Worm (Caenorhabditis elegans) whole organism, young adult: ENCODE results near the gene C55A6.11.

ENCODE experiments used
- B0019.2 ChIP-seq: fragments of 200-800 bp; sonication (Bioruptor generic); conservative IDR thresholded peaks from 2 replicates; pipeline ENCODE4 v1.3.6; 2022; ENCODE audit warnings: missing genetic modification reagents, missing genetic modification characterization, missing compliant biosample characterization
- B0336.3 ChIP-seq: fragments of 200-800 bp; sonication (Bioruptor generic); IDR thresholded peaks from 2 replicates; pipeline ENCODE4 v1.3.6; 2022; ENCODE audit warnings: missing genetic modification characterization, missing compliant biosample characterization
- C17E4.6 ChIP-seq: fragments of 200-800 bp; sonication (Bioruptor generic); IDR thresholded peaks from 2 replicates; pipeline ENCODE4 v1.3.6; 2022; ENCODE audit warnings: missing genetic modification reagents, missing genetic modification characterization, missing compliant biosample characterization
- F39B2.1 ChIP-seq: fragments of 200-800 bp; sonication (Bioruptor generic); IDR thresholded peaks from 2 replicates; pipeline ENCODE4 v1.3.6; 2022; ENCODE audit warnings: missing genetic modification reagents, missing genetic modification characterization, missing compliant biosample characterization
- F57A8.1 ChIP-seq: fragments of 200-800 bp; sonication (Bioruptor generic); optimal IDR thresholded peaks from 2 replicates; lab custom pipeline; 2018; ENCODE audit warnings: mild to moderate bottlenecking, missing genetic modification characterization, moderate library complexity, missing compliant biosample characterization
- K12H6.12 ChIP-seq: fragments of 200-800 bp; sonication (Bioruptor generic); optimal IDR thresholded peaks from 2 replicates; lab custom pipeline; 2018; ENCODE audit warnings: mild to moderate bottlenecking, missing genetic modification characterization, missing compliant biosample characterization
- Y53G8AR.9 ChIP-seq: fragments of 200-800 bp; sonication (Bioruptor generic); conservative IDR thresholded peaks from 2 replicates; pipeline ENCODE4 v1.3.6; 2022; ENCODE audit warnings: missing genetic modification reagents, missing genetic modification characterization, missing compliant biosample characterization
- Y56A3A.18 ChIP-seq: fragments of 200-800 bp; sonication (Bioruptor generic); IDR thresholded peaks from 2 replicates; pipeline ENCODE4 v1.3.6; 2022; ENCODE audit warnings: missing genetic modification reagents, missing genetic modification characterization, missing compliant biosample characterization
- Y67H2A.10 ChIP-seq: fragments of 200-800 bp; sonication (Bioruptor generic); conservative IDR thresholded peaks from 2 replicates; pipeline ENCODE4 v1.3.6; 2022; ENCODE audit warnings: missing genetic modification reagents, missing genetic modification characterization, missing compliant biosample characterization
- Y79H2A.3 ChIP-seq: fragments of 200-800 bp; sonication (Bioruptor generic); conservative IDR thresholded peaks from 2 replicates; pipeline ENCODE4 v1.3.6; 2022; ENCODE audit warnings: missing genetic modification reagents, missing genetic modification characterization, missing compliant biosample characterization
- ZK185.1 ChIP-seq: sonication (generic microtip); optimal IDR thresholded peaks from 2 replicates; lab custom pipeline; 2016; ENCODE audit warnings: mild to moderate bottlenecking, missing genetic modification characterization, missing compliant biosample characterization; ENCODE audit not compliant: poor library complexity, severe bottlenecking
- athp-1 ChIP-seq: sonication (generic microtip); optimal IDR thresholded peaks from 2 replicates; lab custom pipeline; 2017; ENCODE audit warnings: mild to moderate bottlenecking, missing genetic modification characterization, missing compliant biosample characterization
- attf-5 ChIP-seq: fragments of 200-800 bp; sonication (Bioruptor generic); optimal IDR thresholded peaks from 2 replicates; lab custom pipeline; 2018; ENCODE audit warnings: mild to moderate bottlenecking, missing genetic modification characterization, missing compliant biosample characterization
- bed-1 ChIP-seq: fragments of 200-800 bp; sonication (Bioruptor generic); IDR thresholded peaks from 2 replicates; pipeline ENCODE4 v1.3.6; 2022; ENCODE audit warnings: missing genetic modification reagents, missing genetic modification characterization, missing compliant biosample characterization
- bed-2 ChIP-seq: fragments of 200-800 bp; sonication (Bioruptor generic); IDR thresholded peaks from 2 replicates; pipeline ENCODE4 v1.3.6; 2022; ENCODE audit warnings: missing genetic modification reagents, missing genetic modification characterization, missing compliant biosample characterization
- ccch-3 ChIP-seq: fragments of 200-800 bp; sonication (Bioruptor generic); optimal IDR thresholded peaks from 2 replicates; lab custom pipeline; 2018; ENCODE audit warnings: mild to moderate bottlenecking, missing genetic modification characterization, missing compliant biosample characterization
- dpff-1 ChIP-seq: sonication (generic microtip); optimal IDR thresholded peaks from 2 replicates; lab custom pipeline; 2017; ENCODE audit warnings: mild to moderate bottlenecking, missing genetic modification characterization, missing compliant biosample characterization
- dpl-1 ChIP-seq: fragments of 150-350 bp; optimal IDR thresholded peaks from 2 replicates; lab custom pipeline; 2014; ENCODE audit warnings: missing biosample characterization, missing genetic modification reagents, missing genetic modification characterization
- efl-1 ChIP-seq: fragments of 150-350 bp; optimal IDR thresholded peaks from 2 replicates; lab custom pipeline; 2014; ENCODE audit warnings: missing biosample characterization, missing genetic modification reagents, missing genetic modification characterization
- egl-44 ChIP-seq: fragments of 200-800 bp; sonication (Bioruptor generic); IDR thresholded peaks from 2 replicates; pipeline ENCODE4 v1.3.6; 2022; ENCODE audit warnings: missing genetic modification reagents, missing genetic modification characterization, missing compliant biosample characterization
- ekl-4 ChIP-seq: fragments of 200-800 bp; sonication (Bioruptor generic); IDR thresholded peaks from 2 replicates; pipeline ENCODE4 v1.3.6; 2022; ENCODE audit warnings: missing genetic modification reagents, missing genetic modification characterization, missing compliant biosample characterization
- hlh-26 ChIP-seq: fragments of 200-800 bp; sonication (Bioruptor generic); conservative IDR thresholded peaks from 2 replicates; pipeline ENCODE4 v1.3.6; 2022; ENCODE audit warnings: missing genetic modification reagents, missing genetic modification characterization, missing compliant biosample characterization
- hmg-20 ChIP-seq: fragments of 200-800 bp; sonication (Bioruptor generic); IDR thresholded peaks from 2 replicates; pipeline ENCODE4 v1.3.6; 2022; ENCODE audit warnings: missing genetic modification reagents, missing genetic modification characterization, missing compliant biosample characterization
- hsf-1 ChIP-seq: fragments of 200-800 bp; sonication (Bioruptor generic); IDR thresholded peaks from 2 replicates; pipeline ENCODE4 v1.3.6; 2022; ENCODE audit warnings: missing genetic modification reagents, missing genetic modification characterization, missing compliant biosample characterization
- lag-1 ChIP-seq: fragments of 200-800 bp; sonication (Bioruptor generic); IDR thresholded peaks from 2 replicates; pipeline ENCODE4 v1.3.6; 2022; ENCODE audit warnings: missing genetic modification reagents, missing genetic modification characterization, missing compliant biosample characterization
- let-526 ChIP-seq: fragments of 200-800 bp; sonication (Bioruptor generic); IDR thresholded peaks from 2 replicates; pipeline ENCODE4 v1.3.6; 2022; ENCODE audit warnings: missing genetic modification reagents, missing genetic modification characterization, missing compliant biosample characterization
- madf-3 ChIP-seq: fragments of 200-800 bp; sonication (Bioruptor generic); IDR thresholded peaks from 2 replicates; pipeline ENCODE4 v1.3.6; 2022; ENCODE audit warnings: missing genetic modification reagents, missing genetic modification characterization, missing compliant biosample characterization
- mxl-1 ChIP-seq: sonication (generic microtip); optimal IDR thresholded peaks from 2 replicates; lab custom pipeline; 2016; ENCODE audit warnings: missing genetic modification characterization, missing compliant biosample characterization
- nfyb-1 ChIP-seq: fragments of 200-800 bp; sonication (Bioruptor generic); IDR thresholded peaks from 2 replicates; pipeline ENCODE4 v1.3.6; 2022; ENCODE audit warnings: missing genetic modification reagents, missing genetic modification characterization, missing compliant biosample characterization
- nhr-90 ChIP-seq: sonication (generic microtip); optimal IDR thresholded peaks from 2 replicates; lab custom pipeline; 2016; ENCODE audit warnings: missing genotype, mild to moderate bottlenecking, missing genetic modification characterization, missing compliant biosample characterization
- rcor-1 ChIP-seq: fragments of 200-800 bp; sonication (Bioruptor generic); IDR thresholded peaks from 2 replicates; pipeline ENCODE4 v1.3.6; 2022; ENCODE audit warnings: missing genetic modification reagents, missing genetic modification characterization, missing compliant biosample characterization
- sdz-38 ChIP-seq: sonication (generic microtip); optimal IDR thresholded peaks from 2 replicates; lab custom pipeline; 2016; ENCODE audit warnings: missing genotype, missing genetic modification characterization, missing compliant biosample characterization
- snpc-1.1 ChIP-seq: sonication (generic microtip); optimal IDR thresholded peaks from 2 replicates; lab custom pipeline; 2017; ENCODE audit warnings: missing genetic modification characterization, mild to moderate bottlenecking, missing compliant biosample characterization, antibody characterized with exemption, moderate library complexity, missing genotype, missing genetic modification reagents; ENCODE audit not compliant: insufficient read depth
- snpc-4 ChIP-seq, 5 experiments: fragments of 150-350 bp in 1 of 5; sonication (generic microtip) in 4 of 5; optimal IDR thresholded peaks; 2 replicates each; lab custom pipeline; 2014 to 2018; ENCODE audit warnings: missing genetic modification characterization in 5 of 5, missing biosample characterization in 3 of 5, antibody characterized with exemption in 2 of 5, mild to moderate bottlenecking in 2 of 5, missing compliant biosample characterization in 2 of 5, missing genotype in 2 of 5, moderate library complexity in 2 of 5, missing genetic modification reagents in 1 of 5
- somi-1 ChIP-seq: fragments of 200-800 bp; sonication (Bioruptor generic); optimal IDR thresholded peaks from 2 replicates; lab custom pipeline; 2018; ENCODE audit warnings: mild to moderate bottlenecking, missing genetic modification characterization, missing compliant biosample characterization
- unc-62 ChIP-seq: fragments of 150-350 bp; optimal IDR thresholded peaks from 2 replicates; lab custom pipeline; 2014; ENCODE audit warnings: missing biosample characterization, missing genetic modification reagents, missing genetic modification characterization

C55A6.11 gene

ce11 chrV:11508773-11509172 lies 11.5 kb upstream of the C55A6.11 start, which contains the start of gene ttll-5:
ttll-5 (plus strand) TSS chrV:11509060.
- no peak for TF ChIP-seq K12H6.12 (tag; lab: Kevin White, UChicago)
- no peak for TF ChIP-seq B0336.3 (GFP tag; lab: Robert Waterston, UW)
- TF ChIP-seq B0019.2 (GFP tag; lab: Robert Waterston, UW), result no peak
- no peak for TF ChIP-seq efl-1 (GFP tag; lab: Kevin White, UChicago)
- TF ChIP-seq Y53G8AR.9, result no peak
- TF ChIP-seq unc-62 (GFP tag; lab: Kevin White, UChicago), result no peak

- TF ChIP-seq attf-5 (GFP tag; lab: Kevin White, UChicago), result no peak
- TF ChIP-seq athp-1 (tag; lab: Kevin White, UChicago), result no peak
- TF ChIP-seq hsf-1 (GFP tag; lab: Robert Waterston, UW), result no peak
- TF ChIP-seq Y79H2A.3 (GFP tag; lab: Robert Waterston, UW), result no peak
- TF ChIP-seq Y67H2A.10 (GFP tag; lab: Robert Waterston, UW), result no peak
- no peak for TF ChIP-seq F57A8.1 (GFP tag; lab: Kevin White, UChicago)
- no peak for TF ChIP-seq bed-2 (GFP tag; lab: Robert Waterston, UW)
- TF ChIP-seq dpff-1 (tag; lab: Kevin White, UChicago), result no peak
- no peak for TF ChIP-seq C17E4.6 (GFP tag; lab: Robert Waterston, UW)
- TF ChIP-seq, all 124 proteins: peak for 0
These were observed 6.9 kb upstream of the C55A6.11 start, which contains the start of gene C55A6.3 for ce11 chrV:11513432-11513831. C55A6.3 (minus strand) TSS chrV:11513532.

ce11 chrV:11514677-11515076 lies 5.6 kb upstream of the C55A6.11 start, which contains the start of gene C55A6.6:
C55A6.6 (minus strand) TSS chrV:11514737.
- no peak for TF ChIP-seq hmg-20 (GFP tag; lab: Robert Waterston, UW)
- no peak for TF ChIP-seq rcor-1 (GFP tag; lab: Robert Waterston, UW)
- no peak for TF ChIP-seq bed-1 (GFP tag; lab: Robert Waterston, UW)

- no peak for TF ChIP-seq dpl-1
- 0 out of 2 replicates have a peak, but pooled peaks have one; percentile 27 for TF ChIP-seq lag-1
- no peak for TF ChIP-seq ccch-3
These were observed 5.2 kb upstream of the C55A6.11 start for ce11 chrV:11515145-11515544.

ce11 chrV:11516141-11516591 lies 4.1 kb upstream of the C55A6.11 start, which contains the start of gene sdz-8:
sdz-8 (minus strand) TSS chrV:11516191.
- TF ChIP-seq efl-1 (GFP tag; lab: Kevin White, UChicago) (no peak), F57A8.1 (GFP tag; lab: Kevin White, UChicago) (no peak)

- TF ChIP-seq somi-1 (GFP tag; lab: Kevin White, UChicago) (no peak), efl-1 (GFP tag; lab: Kevin White, UChicago) (no peak), F39B2.1 (GFP tag; lab: Robert Waterston, UW) (no peak), ccch-3 (no peak), hlh-26 (GFP tag; lab: Robert Waterston, UW) (no peak)
These were observed 2.5 kb upstream of the C55A6.11 start, which contains the start of gene C55A6.4 for ce11 chrV:11517789-11518188. C55A6.4 (minus strand) TSS chrV:11517889.

ce11 chrV:11521448-11521847 lies 1.1 kb downstream of the C55A6.11 start, which contains the start of gene pafo-1:
pafo-1 (plus strand) TSS chrV:11521703.
- TF ChIP-seq ekl-4 (GFP tag; lab: Robert Waterston, UW) (peak; percentile 78), efl-1 (GFP tag; lab: Kevin White, UChicago) (peak; percentile 90), snpc-4 (GFP tag; optimal IDR thresholded peaks at IDR 0.05; lab: Kevin White, UChicago) (peak; percentile 41), snpc-4 (tag; optimal IDR thresholded peaks at IDR 0.05; lab: Kevin White, UChicago) (peak; percentile 40 to 85 (median 67)), sdz-38 (tag; lab: Kevin White, UChicago) (no peak), snpc-1.1 (tag; lab: Kevin White, UChicago) (peak; percentile 47), Y56A3A.18 (GFP tag; lab: Robert Waterston, UW) (peak; percentile 82; the same call in 1 of the 2 replicates), mxl-1 (tag; lab: Kevin White, UChicago) (no peak), madf-3 (GFP tag; lab: Robert Waterston, UW) (peak; percentile 76; the same call in 1 of the 2 replicates), ZK185.1 (tag; lab: Kevin White, UChicago) (peak; percentile 88), nhr-90 (tag; lab: Kevin White, UChicago) (no peak), athp-1 (tag; lab: Kevin White, UChicago) (peak; percentile 21), egl-44 (GFP tag; lab: Robert Waterston, UW) (no peak), nfyb-1 (GFP tag; lab: Robert Waterston, UW) (peak; percentile 93), let-526 (GFP tag; lab: Robert Waterston, UW) (peak; percentile 64; the same call in 1 of the 2 replicates), Y53G8AR.9 (peak; percentile 91)
